Worm (Caenorhabditis elegans) whole organism, L4 larva: ENCODE data around the gene H37A05.4.

ENCODE experiments used
- F26F4.8 ChIP-seq: fragments of 200-800 bp; sonication (Bioruptor generic); conservative IDR thresholded peaks from 2 replicates; pipeline ENCODE4 v1.3.6; 2022; ENCODE audit warnings: missing genetic modification characterization, missing compliant biosample characterization
- F37D6.2 ChIP-seq: sonication (generic microtip); optimal IDR thresholded peaks from 2 replicates; lab custom pipeline; 2016; ENCODE audit warnings: mild to moderate bottlenecking, missing genetic modification characterization, missing compliant biosample characterization
- F44E2.7 ChIP-seq: fragments of 200-800 bp; sonication (Bioruptor generic); IDR thresholded peaks from 2 replicates; pipeline ENCODE4 v2.1.2; 2022; ENCODE audit warnings: missing genetic modification characterization, missing compliant biosample characterization
- Y105C5A.15 ChIP-seq: fragments of 200-800 bp; sonication (Bioruptor generic); IDR thresholded peaks from 2 replicates; pipeline ENCODE4 v1.3.6; 2022; ENCODE audit warnings: missing genetic modification characterization, missing compliant biosample characterization
- ZK337.2 ChIP-seq: fragments of 200-800 bp; sonication (Bioruptor generic); IDR thresholded peaks from 2 replicates; pipeline ENCODE4 v1.3.6; 2022; ENCODE audit warnings: missing genetic modification reagents, missing genetic modification characterization, missing compliant biosample characterization
- aly-2 ChIP-seq: sonication (generic microtip); optimal IDR thresholded peaks from 2 replicates; lab custom pipeline; 2018; ENCODE audit warnings: missing biosample characterization, missing genetic modification characterization
- ceh-28 ChIP-seq: fragments of 150-350 bp; optimal IDR thresholded peaks from 2 replicates; lab custom pipeline; 2014; ENCODE audit warnings: missing biosample characterization, missing genetic modification reagents, missing genetic modification characterization
- ceh-62 ChIP-seq: sonication (generic microtip); optimal IDR thresholded peaks from 2 replicates; lab custom pipeline; 2017; ENCODE audit warnings: missing biosample characterization, missing genetic modification characterization
- ceh-82 ChIP-seq: sonication (generic microtip); optimal IDR thresholded peaks from 2 replicates; lab custom pipeline; 2017; ENCODE audit warnings: missing biosample characterization, missing genetic modification characterization
- ctbp-1 ChIP-seq: fragments of 200-800 bp; sonication (Bioruptor generic); IDR thresholded peaks from 2 replicates; pipeline ENCODE4 v1.3.6; 2022; ENCODE audit warnings: missing genetic modification reagents, missing genetic modification characterization, missing compliant biosample characterization
- daf-12 ChIP-seq: fragments of 150-350 bp; optimal IDR thresholded peaks from 2 replicates; lab custom pipeline; 2014; ENCODE audit warnings: missing biosample characterization, missing genetic modification reagents, missing genetic modification characterization
- daf-16 ChIP-seq, 3 experiments: sonication (generic microtip); optimal IDR thresholded peaks; 2 replicates each; lab custom pipeline; 2016 to 2017; ENCODE audit warnings: missing genetic modification characterization in 3 of 3, missing genetic modification reagents in 3 of 3, mild to moderate bottlenecking in 2 of 3, missing compliant biosample characterization in 2 of 3, missing biosample characterization in 1 of 3, moderate library complexity in 1 of 3
- daf-19 ChIP-seq: fragments of 200-800 bp; sonication (Bioruptor generic); conservative IDR thresholded peaks from 2 replicates; pipeline ENCODE4 v1.3.6; 2022; ENCODE audit warnings: missing genetic modification characterization, missing compliant biosample characterization
- dmd-8 ChIP-seq: fragments of 200-800 bp; sonication (Bioruptor generic); IDR thresholded peaks from 2 replicates; pipeline ENCODE4 v1.3.6; 2022; ENCODE audit warnings: missing genetic modification characterization, missing compliant biosample characterization
- dmd-9 ChIP-seq: fragments of 200-800 bp; sonication (Bioruptor generic); IDR thresholded peaks from 2 replicates; pipeline ENCODE4 v1.3.6; 2022; ENCODE audit warnings: missing genetic modification reagents, missing genetic modification characterization, missing compliant biosample characterization
- duxl-1 ChIP-seq: sonication (generic microtip); optimal IDR thresholded peaks from 2 replicates; lab custom pipeline; 2016; ENCODE audit warnings: mild to moderate bottlenecking, missing genetic modification characterization, moderate library complexity, missing compliant biosample characterization; ENCODE audit not compliant: poor library complexity
- dve-1 ChIP-seq: sonication (generic microtip); optimal IDR thresholded peaks from 2 replicates; lab custom pipeline; 2017; ENCODE audit warnings: antibody characterized with exemption, mild to moderate bottlenecking, missing genetic modification characterization, missing compliant biosample characterization; ENCODE audit not compliant: insufficient read depth
- gei-8 ChIP-seq: fragments of 200-800 bp; sonication (Bioruptor generic); optimal IDR thresholded peaks from 2 replicates; lab custom pipeline; 2018; ENCODE audit warnings: mild to moderate bottlenecking, missing genetic modification characterization, missing compliant biosample characterization
- hif-1 ChIP-seq, 2 experiments: sonication (generic microtip); optimal IDR thresholded peaks; 2 replicates each; lab custom pipeline; 2016 to 2017; ENCODE audit warnings: missing compliant biosample characterization in 2 of 2, missing genetic modification characterization in 2 of 2, missing genetic modification reagents in 2 of 2, missing genotype in 2 of 2, mild to moderate bottlenecking in 1 of 2
- hmg-1.1 ChIP-seq: fragments of 200-800 bp; sonication (Bioruptor generic); IDR thresholded peaks from 2 replicates; pipeline ENCODE4 v1.3.6; 2022; ENCODE audit warnings: missing genetic modification reagents, missing genetic modification characterization, missing compliant biosample characterization
- lim-7 ChIP-seq: fragments of 200-800 bp; sonication (Bioruptor generic); IDR thresholded peaks from 2 replicates; pipeline ENCODE4 v1.3.6; 2022; ENCODE audit warnings: missing genetic modification characterization, missing compliant biosample characterization
- lin-1 ChIP-seq: fragments of 200-800 bp; sonication (Bioruptor generic); IDR thresholded peaks from 2 replicates; pipeline ENCODE4 v1.3.6; 2022; ENCODE audit warnings: missing genetic modification reagents, missing genetic modification characterization, missing compliant biosample characterization
- lin-13 ChIP-seq: fragments of 150-350 bp; optimal IDR thresholded peaks from 2 replicates; lab custom pipeline; 2014; ENCODE audit warnings: missing biosample characterization, missing genetic modification reagents, missing genetic modification characterization
- lin-29 ChIP-seq: fragments of 200-800 bp; sonication (Bioruptor generic); IDR thresholded peaks from 2 replicates; pipeline ENCODE4 v1.3.6; 2022; ENCODE audit warnings: missing genetic modification reagents, missing genetic modification characterization, missing compliant biosample characterization
- madf-5 ChIP-seq, 2 experiments: fragments of 200-800 bp; sonication (Bioruptor generic); IDR thresholded peaks; 2 replicates each; pipeline ENCODE4 v1.3.6; 2022; ENCODE audit warnings: missing compliant biosample characterization in 2 of 2, missing genetic modification characterization in 2 of 2
- mdt-29 ChIP-seq: fragments of 200-800 bp; sonication (Bioruptor generic); IDR thresholded peaks from 2 replicates; pipeline ENCODE4 v1.3.6; 2022; ENCODE audit warnings: missing genetic modification reagents, missing genetic modification characterization, missing compliant biosample characterization
- mep-1 ChIP-seq: fragments of 150-350 bp; sonication (generic microtip); optimal IDR thresholded peaks from 3 replicates; lab custom pipeline; 2014; ENCODE audit warnings: missing biosample characterization, missing genetic modification characterization
- mes-2 ChIP-seq: sonication (generic microtip); optimal IDR thresholded peaks from 2 replicates; lab custom pipeline; 2016; ENCODE audit warnings: missing genotype, mild to moderate bottlenecking, missing genetic modification characterization, missing compliant biosample characterization; ENCODE audit not compliant: poor library complexity, severe bottlenecking
- nhr-102 ChIP-seq: sonication (generic microtip); optimal IDR thresholded peaks from 2 replicates; lab custom pipeline; 2016; ENCODE audit warnings: mild to moderate bottlenecking, missing genetic modification characterization, moderate library complexity, missing compliant biosample characterization
- nhr-11 ChIP-seq: fragments of 150-350 bp; optimal IDR thresholded peaks from 2 replicates; lab custom pipeline; 2014; ENCODE audit warnings: missing biosample characterization, missing genetic modification characterization
- nhr-48 ChIP-seq: sonication (generic microtip); optimal IDR thresholded peaks from 2 replicates; lab custom pipeline; 2016; ENCODE audit warnings: mild to moderate bottlenecking, missing genetic modification characterization, missing compliant biosample characterization
- nhr-76 ChIP-seq: fragments of 150-350 bp; optimal IDR thresholded peaks from 2 replicates; lab custom pipeline; 2014; ENCODE audit warnings: missing biosample characterization, missing genetic modification characterization
- nhr-77 ChIP-seq: fragments of 150-350 bp; optimal IDR thresholded peaks from 2 replicates; lab custom pipeline; 2014; ENCODE audit warnings: missing biosample characterization, missing genetic modification characterization
- pqm-1 ChIP-seq: sonication (generic microtip); optimal IDR thresholded peaks from 2 replicates; lab custom pipeline; 2017; ENCODE audit warnings: missing biosample characterization, missing genetic modification characterization
- saeg-2 ChIP-seq: fragments of 200-800 bp; sonication (Bioruptor generic); IDR thresholded peaks from 2 replicates; pipeline ENCODE4 v1.3.6; 2022; ENCODE audit warnings: missing genetic modification reagents, missing genetic modification characterization, missing compliant biosample characterization
- skn-1 ChIP-seq: fragments of 150-350 bp; optimal IDR thresholded peaks from 2 replicates; lab custom pipeline; 2014; ENCODE audit warnings: missing biosample characterization, missing genetic modification characterization
- snpc-4 ChIP-seq: fragments of 150-350 bp; optimal IDR thresholded peaks from 2 replicates; lab custom pipeline; 2014; ENCODE audit warnings: missing biosample characterization, missing genetic modification characterization
- spr-3 ChIP-seq: fragments of 200-800 bp; sonication (Bioruptor generic); optimal IDR thresholded peaks from 2 replicates; lab custom pipeline; 2018; ENCODE audit warnings: mild to moderate bottlenecking, missing genetic modification characterization, missing compliant biosample characterization
- tag-97 ChIP-seq: fragments of 200-800 bp; sonication (Bioruptor generic); IDR thresholded peaks from 2 replicates; pipeline ENCODE4 v1.3.6; 2022; ENCODE audit warnings: missing genetic modification characterization, missing compliant biosample characterization
- tra-1 ChIP-seq: fragments of 200-800 bp; sonication (Bioruptor generic); IDR thresholded peaks from 2 replicates; pipeline ENCODE4 v1.3.6; 2022; ENCODE audit warnings: missing genetic modification reagents, missing genetic modification characterization, missing compliant biosample characterization
- unc-39 ChIP-seq: sonication (generic microtip); optimal IDR thresholded peaks from 2 replicates; lab custom pipeline; 2017; ENCODE audit warnings: missing biosample characterization, missing genetic modification characterization
- unc-62 ChIP-seq, 3 experiments: fragments of 150-350 bp in 1 of 3; sonication (generic microtip); optimal IDR thresholded peaks in 2 of 3; peaks in 1 of 3; 1 replicate in 1 of 3; 2 replicates in 2 of 3; lab custom pipeline; 2014 to 2017; ENCODE audit warnings: missing biosample characterization in 3 of 3, missing genetic modification characterization in 3 of 3, missing genetic modification reagents in 3 of 3, missing genotype in 1 of 3
- vab-7 ChIP-seq: fragments of 200-800 bp; sonication (Bioruptor generic); IDR thresholded peaks from 2 replicates; pipeline ENCODE4 v1.3.6; 2022; ENCODE audit warnings: missing genetic modification reagents, missing genetic modification characterization, missing compliant biosample characterization
- zag-1 ChIP-seq: fragments of 150-350 bp; optimal IDR thresholded peaks from 2 replicates; lab custom pipeline; 2014; ENCODE audit warnings: missing biosample characterization, missing genetic modification characterization
- zip-2 ChIP-seq: fragments of 150-350 bp; optimal IDR thresholded peaks from 2 replicates; lab custom pipeline; 2014; ENCODE audit warnings: missing biosample characterization, missing genetic modification characterization
- ztf-7 ChIP-seq: fragments of 150-350 bp; optimal IDR thresholded peaks from 2 replicates; lab custom pipeline; 2014; ENCODE audit warnings: missing biosample characterization, missing genetic modification characterization

Gene H37A05.4

DNA sequence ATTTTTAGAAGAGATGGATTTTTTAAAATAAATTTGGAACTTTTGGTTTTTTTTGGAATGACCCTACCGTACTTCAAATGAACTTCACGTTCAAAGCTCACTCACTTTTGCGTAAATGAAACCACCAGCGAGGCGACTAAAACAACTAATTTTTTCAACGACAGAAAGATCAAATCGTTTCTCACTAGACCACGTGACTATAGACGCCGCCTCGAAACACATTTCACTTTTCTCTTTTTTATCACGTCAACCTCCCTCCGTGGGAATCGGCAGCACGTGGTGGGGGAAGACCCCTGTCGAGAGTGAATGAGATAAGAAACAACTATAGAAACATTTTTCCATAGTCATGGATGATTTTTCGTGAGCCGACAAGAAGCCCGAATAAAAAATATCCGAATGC lies 7.7 kb upstream of the H37A05.4 start (continued):
- peak; percentile 76 for TF ChIP-seq tra-1 (GFP tag; lab: Robert Waterston, UW)
- TF ChIP-seq madf-5 (GFP tag; IDR thresholded peaks at IDR 0.05; lab: Robert Waterston, UW) = no peak
- TF ChIP-seq hif-1 (tag; optimal IDR thresholded peaks at IDR 0.05; lab: Kevin White, UChicago) = peak; percentile 43 to 90
- no peak for TF ChIP-seq ZK337.2 (GFP tag; lab: Robert Waterston, UW)
- peak; percentile 17 for TF ChIP-seq pqm-1
- TF ChIP-seq dmd-8 (GFP tag; lab: Robert Waterston, UW) = no peak
- TF ChIP-seq lin-1 (GFP tag; lab: Robert Waterston, UW) = peak; percentile 83
- peak; percentile 34 for TF ChIP-seq nhr-11
- peak; percentile 36 for TF ChIP-seq mes-2 (tag; lab: Kevin White, UChicago)
- TF ChIP-seq ceh-28 (tag; lab: Kevin White, UChicago) = no peak
- TF ChIP-seq mdt-29 (GFP tag; lab: Robert Waterston, UW) = peak; percentile 81
- TF ChIP-seq unc-39 = no peak
- TF ChIP-seq F26F4.8 (GFP tag; lab: Robert Waterston, UW) = no peak
- TF ChIP-seq nhr-77 (tag; lab: Kevin White, UChicago) = peak; percentile 62
- peak; percentile 50 for TF ChIP-seq duxl-1 (tag; lab: Kevin White, UChicago)
- no peak for TF ChIP-seq vab-7 (GFP tag; lab: Robert Waterston, UW)
- TF ChIP-seq dve-1 (tag; lab: Kevin White, UChicago) = peak; percentile 97
- no peak for TF ChIP-seq skn-1 (tag; lab: Kevin White, UChicago)
- peak; percentile 44 for TF ChIP-seq nhr-102 (tag; lab: Kevin White, UChicago)
- no peak for TF ChIP-seq zag-1 (tag; lab: Kevin White, UChicago)
- TF ChIP-seq dmd-9 (GFP tag; lab: Robert Waterston, UW) = 0 out of 2 replicates have a peak, but pooled peaks have one; percentile 10
- TF ChIP-seq daf-19 (GFP tag; lab: Robert Waterston, UW) = no peak
- TF ChIP-seq zip-2 (tag; lab: Kevin White, UChicago) = peak; percentile 5
- peak; percentile 50 for TF ChIP-seq mep-1 (tag; lab: Kevin White, UChicago)
- TF ChIP-seq lin-29 (GFP tag; lab: Robert Waterston, UW) = peak; percentile 69; the same call in 1 of the 2 replicates
- TF ChIP-seq ceh-62 = no peak
- peak; percentile 19 for TF ChIP-seq ztf-7
- no peak for TF ChIP-seq hmg-1.1
- TF ChIP-seq saeg-2 = 0 out of 2 replicates have a peak, but pooled peaks have one; percentile 12
- no peak for TF ChIP-seq Y105C5A.15 (GFP tag; lab: Robert Waterston, UW)
- peak in 1 of 2 experiments; percentile 97 for TF ChIP-seq unc-62 (GFP tag; optimal IDR thresholded peaks at IDR 0.05 in 1 of 2; lab: Kevin White, UChicago)
- no peak for TF ChIP-seq unc-62 (tag; optimal IDR thresholded peaks at IDR 0.05; lab: Kevin White, UChicago)
- no peak for TF ChIP-seq F37D6.2 (tag; lab: Kevin White, UChicago)
- no peak for TF ChIP-seq snpc-4 (tag; lab: Kevin White, UChicago)
- TF ChIP-seq ceh-82 = no peak
- TF ChIP-seq gei-8 (GFP tag; lab: Kevin White, UChicago) = peak; percentile 73
- TF ChIP-seq F44E2.7 (GFP tag; lab: Robert Waterston, UW) = no peak
- TF ChIP-seq spr-3 = peak; percentile 11
- TF ChIP-seq nhr-48 = peak; percentile 80
- TF ChIP-seq daf-12 (tag; lab: Kevin White, UChicago) = no peak
- TF ChIP-seq nhr-76 (tag; lab: Kevin White, UChicago) = peak; percentile 37
- peak; percentile 26; the same call in 1 of the 2 replicates for TF ChIP-seq ctbp-1 (GFP tag; lab: Robert Waterston, UW)
- TF ChIP-seq aly-2 = no peak
- no peak for TF ChIP-seq tag-97
- TF ChIP-seq lim-7 (GFP tag; lab: Robert Waterston, UW) = no peak
- no peak for TF ChIP-seq daf-16 (GFP tag; optimal IDR thresholded peaks at IDR 0.05; lab: Kevin White, UChicago)
- TF ChIP-seq daf-16 (tag; optimal IDR thresholded peaks at IDR 0.05; lab: Kevin White, UChicago) = peak; percentile 80
- peak; percentile 75 for TF ChIP-seq lin-13 (GFP tag; lab: Kevin White, UChicago)
- TF ChIP-seq, all 104 proteins: peak for 48
